Worm (Caenorhabditis elegans): ENCODE results near the gene nekl-4.

nekl-4 gene

ce11 chrIII:5504164-5504563, 13.2 kb downstream of the nekl-4 start (continued):
- TF ChIP-seq ztf-11 (tag; optimal IDR thresholded peaks at IDR 0.05) (no peak), elt-2 (tag; optimal IDR thresholded peaks at IDR 0.05) (no peak), dpl-1 (GFP tag; optimal IDR thresholded peaks at IDR 0.05) (peak; percentile 39 to 50 (median 40)), lsy-2 (tag; optimal IDR thresholded peaks at IDR 0.05) (peak; percentile 54 to 60), nhr-77 (tag; optimal IDR thresholded peaks at IDR 0.05) (peak; percentile 49), tlp-1 (tag; optimal IDR thresholded peaks at IDR 0.05) (no peak), ceh-8 (GFP tag; optimal IDR thresholded peaks at IDR 0.05) (no peak), zag-1 (tag; optimal IDR thresholded peaks at IDR 0.05) (no peak), zip-4 (GFP tag; optimal IDR thresholded peaks at IDR 0.05) (no peak), C16A3.4 (tag; optimal IDR thresholded peaks at IDR 0.05) (peak; percentile 13), alr-1 (tag; optimal IDR thresholded peaks at IDR 0.05; ENCODE audit: borderline replicate concordance) (no peak), nhr-90 (tag; optimal IDR thresholded peaks at IDR 0.05; ENCODE audit: poor library complexity) (no peak), fkh-10 (GFP tag; optimal IDR thresholded peaks at IDR 0.05) (no peak), ceh-90 (tag; optimal IDR thresholded peaks at IDR 0.05) (no peak), ama-1 (optimal IDR thresholded peaks at IDR 0.05) (peak; percentile 91), efl-1 (optimal IDR thresholded peaks at IDR 0.05) (peak; percentile 62), efl-1 (GFP tag; optimal IDR thresholded peaks at IDR 0.05 in 1 of 2) (peak; percentile 57 to 96), unc-86 (tag; optimal IDR thresholded peaks at IDR 0.05) (no peak), snpc-4 (tag; optimal IDR thresholded peaks at IDR 0.05) (peak; percentile 16), pqm-1 (tag; optimal IDR thresholded peaks at IDR 0.05) (no peak), nhr-12 (tag; optimal IDR thresholded peaks at IDR 0.05) (no peak), elt-3 (tag; optimal IDR thresholded peaks at IDR 0.05) (peak in 5 of 6 experiments; percentile 58 to 87 (median 62)), fkh-8 (tag; optimal IDR thresholded peaks at IDR 0.05) (peak; percentile 48), rnt-1 (tag; optimal IDR thresholded peaks at IDR 0.05) (peak; percentile 87), isw-1 (GFP tag; IDR thresholded peaks at IDR 0.05) (no peak), aly-2 (tag; optimal IDR thresholded peaks at IDR 0.05) (peak; percentile 86), ceh-82 (tag; optimal IDR thresholded peaks at IDR 0.05) (peak; percentile 26 to 64 (median 55)), pax-3 (tag; optimal IDR thresholded peaks at IDR 0.05) (peak; percentile 63), skn-1 (tag; optimal IDR thresholded peaks at IDR 0.05) (peak; percentile 46), sup-37 (GFP tag; optimal IDR thresholded peaks at IDR 0.05) (no peak), nhr-76 (tag; optimal IDR thresholded peaks at IDR 0.05) (no peak), Y116A8C.19 (tag; optimal IDR thresholded peaks at IDR 0.05; ENCODE audit: borderline replicate concordance) (no peak), nhr-20 (tag; optimal IDR thresholded peaks at IDR 0.05) (peak; percentile 72), nhr-11 (tag; optimal IDR thresholded peaks at IDR 0.05) (no peak), vab-15 (tag; optimal IDR thresholded peaks at IDR 0.05) (no peak), swsn-7 (tag; optimal IDR thresholded peaks at IDR 0.05) (peak; percentile 54), lin-14 (GFP tag; optimal IDR thresholded peaks at IDR 0.05) (peak; percentile 83), dsc-1 (tag; optimal IDR thresholded peaks at IDR 0.05) (no peak), ceh-88 (GFP tag; IDR thresholded peaks at IDR 0.05) (no peak), jun-1 (tag; optimal IDR thresholded peaks at IDR 0.05) (peak; percentile 61), lin-15B (tag; optimal IDR thresholded peaks at IDR 0.05) (no peak), sox-4 (tag; optimal IDR thresholded peaks at IDR 0.05) (no peak)

ce11 chrIII:5503669-5504068, 13.7 kb downstream of the nekl-4 start:
- no peak for TF ChIP-seq aly-2 (tag; optimal IDR thresholded peaks at IDR 0.05)
- TF ChIP-seq unc-62 (GFP tag; optimal IDR thresholded peaks at IDR 0.05), result no peak
- no peak for TF ChIP-seq hpl-2 (GFP tag; optimal IDR thresholded peaks at IDR 0.05)
- no peak for TF ChIP-seq unc-130 (tag; optimal IDR thresholded peaks at IDR 0.05)
- no peak for TF ChIP-seq efl-1 (optimal IDR thresholded peaks at IDR 0.05)
- peak; percentile 24 to 93 for TF ChIP-seq efl-1 (GFP tag; optimal IDR thresholded peaks at IDR 0.05 in 1 of 2)
- TF ChIP-seq hlh-4 (tag; optimal IDR thresholded peaks at IDR 0.05), result no peak
- no peak for TF ChIP-seq sup-37 (GFP tag; optimal IDR thresholded peaks at IDR 0.05)
- TF ChIP-seq dpl-1 (GFP tag; optimal IDR thresholded peaks at IDR 0.05), result peak in 1 of 3 experiments; percentile 28

Data from whole organism, L1 larva.